Fruit fly (Drosophila melanogaster) whole organism, embryonic: ENCODE data around the gene CG2865.

Experiments
- B-H2 ChIP-seq: fragments of 200-800 bp; sonication (Bioruptor generic); optimal IDR thresholded peaks from 2 replicates; lab custom pipeline; 2018; ENCODE audit warnings: missing biosample characterization, mild to moderate bottlenecking, missing genetic modification characterization
- Bdp1 ChIP-seq: fragments of 200-800 bp; sonication (Bioruptor generic); optimal IDR thresholded peaks from 3 replicates; lab custom pipeline; 2016; ENCODE audit warnings: missing biosample characterization, missing genetic modification characterization
- CG10565 ChIP-seq: fragments of 200-800 bp; sonication (Bioruptor generic); optimal IDR thresholded peaks from 3 replicates; lab custom pipeline; 2016; ENCODE audit warnings: missing biosample characterization, mild to moderate bottlenecking, missing genetic modification characterization
- CG11247 ChIP-seq: fragments of 200-800 bp; sonication (Bioruptor generic); IDR thresholded peaks from 2 replicates; pipeline ENCODE4 v1.3.6; 2022; ENCODE audit warnings: missing biosample characterization, missing genetic modification characterization
- CG11695 ChIP-seq: fragments of 200-800 bp; sonication (Bioruptor generic); IDR thresholded peaks from 3 replicates; pipeline ENCODE4 v1.3.6; 2022; ENCODE audit warnings: missing biosample characterization, missing genetic modification characterization
- CG1603 ChIP-seq: fragments of 200-800 bp; sonication (Bioruptor generic); optimal IDR thresholded peaks from 2 replicates; lab custom pipeline; 2019; ENCODE audit warnings: missing biosample characterization, mild to moderate bottlenecking, missing genetic modification characterization, moderate library complexity
- CG17385 ChIP-seq: fragments of 200-800 bp; sonication (Bioruptor generic); optimal IDR thresholded peaks from 3 replicates; lab custom pipeline; 2018; ENCODE audit warnings: missing biosample characterization, mild to moderate bottlenecking, missing genetic modification characterization
- CG17568 ChIP-seq: fragments of 200-800 bp; sonication (Bioruptor generic); optimal IDR thresholded peaks from 2 replicates; lab custom pipeline; 2018; ENCODE audit warnings: missing biosample characterization, mild to moderate bottlenecking, missing genetic modification characterization, moderate library complexity
- CG30403 ChIP-seq: fragments of 200-800 bp; sonication (Bioruptor generic); optimal IDR thresholded peaks from 3 replicates; lab custom pipeline; 2016; ENCODE audit warnings: missing biosample characterization, missing genetic modification characterization
- CG31388 ChIP-seq: fragments of 200-800 bp; sonication (Bioruptor generic); optimal IDR thresholded peaks from 2 replicates; lab custom pipeline; 2016; ENCODE audit warnings: missing biosample characterization, missing genetic modification characterization
- CG5953 ChIP-seq: fragments of 200-800 bp; sonication (Bioruptor generic); IDR thresholded peaks from 2 replicates; pipeline ENCODE4 v1.3.6; 2022; ENCODE audit warnings: missing biosample characterization, missing genetic modification characterization
- CG7745 ChIP-seq: fragments of 200-800 bp; sonication (Bioruptor generic); optimal IDR thresholded peaks from 2 replicates; lab custom pipeline; 2018; ENCODE audit warnings: missing biosample characterization, mild to moderate bottlenecking, missing genetic modification characterization, moderate library complexity
- CG7928 ChIP-seq: fragments of 200-800 bp; sonication (Bioruptor generic); optimal IDR thresholded peaks from 2 replicates; lab custom pipeline; 2017; ENCODE audit warnings: missing biosample characterization, mild to moderate bottlenecking, missing genetic modification characterization
- CG8478 ChIP-seq: fragments of >200 bp; optimal IDR thresholded peaks from 2 replicates; lab custom pipeline; 2018
- CG8765 ChIP-seq: fragments of 200-800 bp; sonication (Bioruptor generic); IDR thresholded peaks from 2 replicates; pipeline ENCODE4 v1.3.6; 2022; ENCODE audit warnings: missing biosample characterization, missing genetic modification characterization
- CG9817 ChIP-seq: fragments of 200-800 bp; sonication (Bioruptor generic); optimal IDR thresholded peaks from 2 replicates; lab custom pipeline; 2018; ENCODE audit warnings: missing biosample characterization, mild to moderate bottlenecking, missing genetic modification characterization, moderate library complexity
- Dbx ChIP-seq: fragments of 200-800 bp; sonication (Bioruptor generic); IDR thresholded peaks from 3 replicates; pipeline ENCODE4 v1.3.6; 2022; ENCODE audit warnings: missing biosample characterization, missing genetic modification characterization
- E2f2 ChIP-seq: fragments of 200-800 bp; sonication (Bioruptor generic); IDR thresholded peaks from 2 replicates; pipeline ENCODE4 v1.3.6; 2022; ENCODE audit warnings: missing biosample characterization, missing genetic modification characterization
- Eip74EF ChIP-seq, 2 experiments: fragments of 200-800 bp in 1 of 2; fragments of >200 bp in 1 of 2; sonication (Bioruptor generic) in 1 of 2; optimal IDR thresholded peaks; 2 replicates each; lab custom pipeline; 2017 to 2019; ENCODE audit warnings: missing biosample characterization in 2 of 2, missing genetic modification characterization in 2 of 2, mild to moderate bottlenecking in 1 of 2, moderate library complexity in 1 of 2
- HLH54F ChIP-seq: fragments of 200-800 bp; sonication (Bioruptor generic); optimal IDR thresholded peaks from 3 replicates; lab custom pipeline; 2016; ENCODE audit warnings: missing biosample characterization, missing genetic modification characterization
- HmgD ChIP-seq: fragments of 200-800 bp; sonication (Bioruptor generic); optimal IDR thresholded peaks from 3 replicates; lab custom pipeline; 2016; ENCODE audit warnings: missing biosample characterization, missing genetic modification characterization
- Hr39 ChIP-seq: fragments of >200 bp; optimal IDR thresholded peaks from 2 replicates; lab custom pipeline; 2017
- Lpt ChIP-seq: fragments of >200 bp; optimal IDR thresholded peaks from 2 replicates; lab custom pipeline; 2018; ENCODE audit warnings: missing biosample characterization, missing genetic modification characterization
- Meics ChIP-seq: fragments of 200-800 bp; sonication (Bioruptor generic); optimal IDR thresholded peaks from 2 replicates; lab custom pipeline; 2017; ENCODE audit warnings: missing biosample characterization, mild to moderate bottlenecking, missing genetic modification characterization
- Pdp1 ChIP-seq, 2 experiments: fragments of 200-800 bp; sonication (Bioruptor generic); optimal IDR thresholded peaks; 3 replicates each; lab custom pipeline; 2016; ENCODE audit warnings: missing biosample characterization in 2 of 2, missing genetic modification characterization in 2 of 2, mild to moderate bottlenecking in 1 of 2, moderate library complexity in 1 of 2
- Side ChIP-seq: fragments of 200-800 bp; sonication (Bioruptor generic); optimal IDR thresholded peaks from 2 replicates; lab custom pipeline; 2016; ENCODE audit warnings: missing biosample characterization, missing genetic modification characterization
- bowl ChIP-seq: fragments of 200-800 bp; sonication (Bioruptor generic); IDR thresholded peaks from 2 replicates; pipeline ENCODE4 v1.3.6; 2022; ENCODE audit warnings: missing biosample characterization, missing genetic modification characterization
- chn ChIP-seq: fragments of 200-800 bp; sonication (Bioruptor generic); optimal IDR thresholded peaks from 2 replicates; lab custom pipeline; 2016; ENCODE audit warnings: missing biosample characterization, missing genetic modification characterization
- dysf ChIP-seq: fragments of 200-800 bp; sonication (Bioruptor generic); IDR thresholded peaks from 3 replicates; pipeline ENCODE4 v1.3.6; 2022; ENCODE audit warnings: missing biosample characterization, missing genetic modification characterization
- en ChIP-seq: fragments of 200-800 bp; sonication (Bioruptor generic); optimal IDR thresholded peaks from 2 replicates; lab custom pipeline; 2016; ENCODE audit warnings: missing biosample characterization, missing genetic modification characterization
- eyg ChIP-seq: fragments of 200-800 bp; sonication (Bioruptor generic); optimal IDR thresholded peaks from 3 replicates; lab custom pipeline; 2016; ENCODE audit warnings: missing biosample characterization, missing genetic modification characterization
- fd3F ChIP-seq: fragments of 200-800 bp; sonication (Bioruptor generic); optimal IDR thresholded peaks from 2 replicates; lab custom pipeline; 2018; ENCODE audit warnings: missing biosample characterization, mild to moderate bottlenecking, missing genetic modification characterization, moderate library complexity
- fd64A ChIP-seq: fragments of 200-800 bp; sonication (Bioruptor generic); optimal IDR thresholded peaks from 3 replicates; lab custom pipeline; 2018; ENCODE audit warnings: missing biosample characterization, mild to moderate bottlenecking, missing genetic modification characterization
- gcm2 ChIP-seq: fragments of 200-800 bp; sonication (Bioruptor generic); optimal IDR thresholded peaks from 2 replicates; lab custom pipeline; 2016; ENCODE audit warnings: missing biosample characterization, missing genetic modification characterization
- grau ChIP-seq: fragments of 200-800 bp; optimal IDR thresholded peaks from 3 replicates; lab custom pipeline; 2019; ENCODE audit warnings: missing biosample characterization, mild to moderate bottlenecking, missing genetic modification characterization, moderate library complexity
- gsb-n ChIP-seq: fragments of 200-800 bp; sonication (Bioruptor generic); optimal IDR thresholded peaks from 3 replicates; lab custom pipeline; 2018; ENCODE audit warnings: missing biosample characterization, mild to moderate bottlenecking, missing genetic modification characterization
- her ChIP-seq: fragments of 200-800 bp; sonication (Bioruptor generic); optimal IDR thresholded peaks from 2 replicates; lab custom pipeline; 2016; ENCODE audit warnings: missing biosample characterization, missing genetic modification characterization
- hkb ChIP-seq, 2 experiments: fragments of 200-800 bp in 1 of 2; fragments of >200 bp in 1 of 2; sonication (Bioruptor generic) in 1 of 2; IDR thresholded peaks in 1 of 2; optimal IDR thresholded peaks in 1 of 2; 2 replicates each; pipeline versions ENCODE4 v1.3.6 to Lab custom; 2017 to 2022; ENCODE audit warnings: missing biosample characterization in 1 of 2, missing genetic modification characterization in 1 of 2
- lmd ChIP-seq: fragments of 200-800 bp; sonication (Bioruptor generic); IDR thresholded peaks from 2 replicates; pipeline ENCODE4 v1.3.6; 2022; ENCODE audit warnings: missing biosample characterization, missing genetic modification characterization
- pb ChIP-seq: fragments of 200-800 bp; sonication (Bioruptor generic); optimal IDR thresholded peaks from 3 replicates; lab custom pipeline; 2016; ENCODE audit warnings: missing biosample characterization, missing genetic modification characterization
- repo ChIP-seq: fragments of 200-800 bp; sonication (Bioruptor generic); optimal IDR thresholded peaks from 2 replicates; lab custom pipeline; 2016; ENCODE audit warnings: missing biosample characterization, missing genetic modification characterization
- sc ChIP-seq, 3 experiments: fragments of >200 bp in 2 of 3; fragments of 200-800 bp in 1 of 3; sonication (Bioruptor generic) in 1 of 3; optimal IDR thresholded peaks; 2 replicates in 2 of 3; 3 replicates in 1 of 3; lab custom pipeline; 2017; ENCODE audit warnings: mild to moderate bottlenecking in 1 of 3, missing biosample characterization in 1 of 3, missing genetic modification characterization in 1 of 3, missing genetic modification reagents in 1 of 3
- sens ChIP-seq: fragments of 200-800 bp; sonication (Bioruptor generic); peaks from one replicate; lab custom pipeline; 2016; ENCODE audit warnings: missing biosample characterization, missing genetic modification characterization
- sisA ChIP-seq: fragments of 200-800 bp; sonication (Bioruptor generic); IDR thresholded peaks from 2 replicates; pipeline ENCODE4 v1.3.6; 2022; ENCODE audit warnings: missing biosample characterization, missing genetic modification characterization
- sna ChIP-seq: fragments of 200-800 bp; sonication (Bioruptor generic); IDR thresholded peaks from 2 replicates; pipeline ENCODE4 v1.3.6; 2022; ENCODE audit warnings: missing biosample characterization, missing genetic modification characterization; ENCODE audit not compliant: partially characterized antibody
- sqz ChIP-seq: fragments of 200-800 bp; sonication (Bioruptor generic); optimal IDR thresholded peaks from 3 replicates; lab custom pipeline; 2018; ENCODE audit warnings: missing biosample characterization, mild to moderate bottlenecking, missing genetic modification characterization
- toy ChIP-seq: fragments of 200-800 bp; sonication (Bioruptor generic); IDR thresholded peaks from 2 replicates; pipeline ENCODE4 v1.3.6; 2022; ENCODE audit warnings: missing biosample characterization, missing genetic modification characterization
- vvl ChIP-seq: fragments of 200-800 bp; sonication (Bioruptor generic); IDR thresholded peaks from 2 replicates; pipeline ENCODE4 v1.3.6; 2022; ENCODE audit warnings: missing biosample characterization, missing genetic modification characterization
- wek ChIP-seq: fragments of 200-800 bp; sonication (Bioruptor generic); optimal IDR thresholded peaks from 3 replicates; lab custom pipeline; 2018; ENCODE audit warnings: missing biosample characterization, mild to moderate bottlenecking, missing genetic modification characterization, moderate library complexity
- zen ChIP-seq: fragments of 200-800 bp; sonication (Bioruptor generic); optimal IDR thresholded peaks from 3 replicates; lab custom pipeline; 2018; ENCODE audit warnings: missing biosample characterization, mild to moderate bottlenecking, missing genetic modification characterization, moderate library complexity

The CG2865 gene

dm6 chrX:2293294-2293988, at the start of gene CG2865:
CG2865 (minus strand) TSS chrX:2293411.
- TF ChIP-seq hkb (optimal IDR thresholded peaks at IDR 0.05; lab: Kevin White, UChicago): no peak
- peak; percentile 92 for TF ChIP-seq hkb (GFP tag; IDR thresholded peaks at IDR 0.05; lab: Robert Waterston, UW)
- TF ChIP-seq sna (GFP tag; lab: Robert Waterston, UW): no peak
- peak; percentile 91 for TF ChIP-seq zen (tag; lab: Kevin White, UChicago)
- peak; percentile 74 for TF ChIP-seq CG7928 (GFP tag; lab: Kevin White, UChicago)
- TF ChIP-seq gsb-n (tag; lab: Kevin White, UChicago): peak; percentile 94
- peak; percentile 89 for TF ChIP-seq her (GFP tag; lab: Kevin White, UChicago)
- peak; percentile 58 for TF ChIP-seq CG31388 (GFP tag; lab: Kevin White, UChicago)
- peak; percentile 93 for TF ChIP-seq CG11695
- peak; percentile 94 for TF ChIP-seq fd3F (GFP tag; lab: Kevin White, UChicago)
- TF ChIP-seq wek (GFP tag; lab: Kevin White, UChicago): peak; percentile 73
- peak; percentile 95 for TF ChIP-seq sqz
- TF ChIP-seq chn (GFP tag; lab: Kevin White, UChicago): peak; percentile 81
- peak; percentile 95 for TF ChIP-seq dysf (GFP tag; lab: Robert Waterston, UW)
- TF ChIP-seq Pdp1 (GFP tag; optimal IDR thresholded peaks at IDR 0.05; lab: Kevin White, UChicago): peak; percentile 90 to 93
- peak; percentile 94 for TF ChIP-seq CG30403 (GFP tag; lab: Kevin White, UChicago)
- peak; percentile 96 for TF ChIP-seq grau (tag; lab: Kevin White, UChicago)
- TF ChIP-seq CG9817 (tag; lab: Kevin White, UChicago): peak; percentile 93
- peak; percentile 75 for TF ChIP-seq en
- TF ChIP-seq vvl: peak; percentile 94
- peak; percentile 97 for TF ChIP-seq Meics (GFP tag; lab: Kevin White, UChicago)
- peak; percentile 73 for TF ChIP-seq E2f2 (GFP tag; lab: Robert Waterston, UW)
- peak; percentile 95 for TF ChIP-seq CG17568 (GFP tag; lab: Kevin White, UChicago)
- TF ChIP-seq Bdp1 (GFP tag; lab: Kevin White, UChicago): peak; percentile 78
- TF ChIP-seq CG11247 (GFP tag; lab: Robert Waterston, UW): peak; percentile 72
- no peak for TF ChIP-seq sc (optimal IDR thresholded peaks at IDR 0.05; lab: Kevin White, UChicago)
- peak; percentile 87 for TF ChIP-seq sc (GFP tag; optimal IDR thresholded peaks at IDR 0.05; lab: Kevin White, UChicago)
- TF ChIP-seq CG7745 (tag; lab: Kevin White, UChicago): peak; percentile 52
- peak; percentile 70 for TF ChIP-seq CG8765 (GFP tag; lab: Robert Waterston, UW)
- TF ChIP-seq CG17385 (GFP tag; lab: Kevin White, UChicago): peak; percentile 94
- TF ChIP-seq bowl (GFP tag; lab: Robert Waterston, UW): peak; percentile 53; the same call in 1 of the 2 replicates
- peak; percentile 78 for TF ChIP-seq repo
- TF ChIP-seq B-H2 (GFP tag; lab: Kevin White, UChicago): peak; percentile 96
- TF ChIP-seq CG10565 (GFP tag; lab: Kevin White, UChicago): peak; percentile 83
- TF ChIP-seq HmgD (GFP tag; lab: Kevin White, UChicago): peak; percentile 77
- TF ChIP-seq toy (GFP tag; lab: Robert Waterston, UW): peak; percentile 71
- peak; percentile 90 for TF ChIP-seq fd64A
- TF ChIP-seq Eip74EF (GFP tag; optimal IDR thresholded peaks at IDR 0.05; lab: Kevin White, UChicago): peak in 1 of 2 experiments; percentile 96
- peak; percentile 99 for TF ChIP-seq sens (GFP tag; lab: Kevin White, UChicago)
- peak; percentile 91 for TF ChIP-seq lmd (GFP tag; lab: Robert Waterston, UW)
- peak; percentile 92 for TF ChIP-seq Side (GFP tag; lab: Kevin White, UChicago)
- peak; percentile 88 for TF ChIP-seq CG1603 (tag; lab: Kevin White, UChicago)
- peak; percentile 76 for TF ChIP-seq sisA (GFP tag; lab: Robert Waterston, UW)
- no peak for TF ChIP-seq Hr39 (lab: Kevin White, UChicago)
- peak; percentile 87 for TF ChIP-seq gcm2
- no peak for TF ChIP-seq Lpt (GFP tag; lab: Kevin White, UChicago)
- TF ChIP-seq Dbx (GFP tag; lab: Robert Waterston, UW): peak; percentile 86
- TF ChIP-seq eyg (GFP tag; lab: Kevin White, UChicago): peak; percentile 76
- TF ChIP-seq CG8478 (lab: Kevin White, UChicago): no peak
- TF ChIP-seq CG5953 (GFP tag; lab: Robert Waterston, UW): peak; percentile 59; the same call in 1 of the 2 replicates
- TF ChIP-seq HLH54F (GFP tag; lab: Kevin White, UChicago): peak; percentile 92
- peak; percentile 83 for TF ChIP-seq pb (GFP tag; lab: Kevin White, UChicago)
